Fruit fly (Drosophila melanogaster) whole organism: Measurements from ENCODE around the gene B52.

Experiments
- CG8478 ChIP-seq: fragments of >200 bp; optimal IDR thresholded peaks from 2 replicates; lab custom pipeline; 2018; ENCODE audit warnings: inconsistent platforms
- Dll ChIP-seq: fragments of >200 bp; optimal IDR thresholded peaks from 2 replicates; lab custom pipeline; 2017
- EcR ChIP-seq, 2 experiments: fragments of >200 bp; optimal IDR thresholded peaks; 2 replicates each; lab custom pipeline; 2017; ENCODE audit warnings: missing biosample characterization in 2 of 2, missing genetic modification characterization in 2 of 2, missing genetic modification reagents in 2 of 2
- pan ChIP-seq: fragments of >200 bp; optimal IDR thresholded peaks from 2 replicates; lab custom pipeline; 2017
- psq ChIP-seq: fragments of >200 bp; optimal IDR thresholded peaks from 2 replicates; lab custom pipeline; 2017
- usp ChIP-seq: fragments of >200 bp; optimal IDR thresholded peaks from 2 replicates; lab custom pipeline; 2017; ENCODE audit warnings: missing biosample characterization, missing genetic modification characterization, mixed read lengths

DNA sequence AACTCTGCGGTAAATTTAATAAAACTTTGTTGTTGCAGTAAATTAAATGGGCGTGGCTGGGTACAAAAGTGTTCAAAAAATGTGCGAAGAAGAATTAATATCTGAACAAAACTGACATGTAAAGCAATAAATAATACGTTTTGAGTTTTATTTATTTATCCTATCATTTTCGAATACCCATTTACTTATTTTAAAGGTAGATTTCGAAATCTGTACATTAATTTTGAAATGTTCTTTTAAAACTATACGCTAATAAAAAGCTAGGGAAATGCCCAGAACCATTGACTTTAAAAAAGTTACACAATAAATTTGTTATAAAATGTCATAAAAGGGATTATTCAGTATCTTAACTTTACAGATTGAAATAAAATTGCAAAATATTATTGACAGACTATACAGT is 50.6 kb downstream of the B52 start, which contains the start of the genes primo-1 and primo-2:
- TF ChIP-seq CG8478 (lab: Kevin White, UChicago) (no peak), EcR (GFP tag; optimal IDR thresholded peaks at IDR 0.05; lab: Kevin White, UChicago) (no peak), usp (GFP tag; lab: Kevin White, UChicago) (no peak), psq (no peak), Dll (lab: Kevin White, UChicago) (no peak), pan (no peak)
